Fruit fly (Drosophila melanogaster): Measurements from ENCODE around the gene MFS10.

- no peak for TF ChIP-seq CTCF (optimal IDR thresholded peaks at IDR 0.05)
- TF ChIP-seq CG8478 (optimal IDR thresholded peaks at IDR 0.05), result no peak
Measured at dm6 chrX:13089375-13089774, 39.4 kb upstream of the MFS10 start.
